Fruit fly (Drosophila melanogaster): ENCODE measurements around the gene CG32262.

Gene CG32262

dm6 chr3L:3785002-3785661, 24.9 kb downstream of the CG32262 start (continued):
- TF ChIP-seq jigr1 (GFP tag; IDR thresholded peaks at IDR 0.05) (peak; percentile 96), CG7987 (GFP tag; optimal IDR thresholded peaks at IDR 0.05) (peak; percentile 58), CG12391 (tag; optimal IDR thresholded peaks at IDR 0.05) (peak; percentile 92), amos (GFP tag; IDR thresholded peaks at IDR 0.05; ENCODE audit: partially characterized antibody) (peak; percentile 23; the same call in 1 of the 2 replicates), caup (GFP tag; optimal IDR thresholded peaks at IDR 0.05; ENCODE audit: severe bottlenecking) (peak; percentile 81), CG14441 (GFP tag; IDR thresholded peaks at IDR 0.05) (peak; percentile 98), pan (optimal IDR thresholded peaks at IDR 0.05) (no peak), pan (GFP tag; optimal IDR thresholded peaks at IDR 0.05 in 1 of 2, IDR thresholded peaks at IDR 0.05 in 1 of 2) (peak in 1 of 2 experiments; percentile 98), CG12104 (GFP tag; optimal IDR thresholded peaks at IDR 0.05) (peak; percentile 57), CkIIα-i1 (GFP tag; IDR thresholded peaks at IDR 0.05) (peak; percentile 89), CG11398 (GFP tag; optimal IDR thresholded peaks at IDR 0.05) (peak; percentile 93), Sry-β (GFP tag; optimal IDR thresholded peaks at IDR 0.05) (no peak), inv (GFP tag; IDR thresholded peaks at IDR 0.05; ENCODE audit: partially characterized antibody) (no peak), Lhr (GFP tag; optimal IDR thresholded peaks at IDR 0.05) (peak; percentile 88), en (GFP tag; optimal IDR thresholded peaks at IDR 0.05) (peak; percentile 93), lilli (GFP tag; optimal IDR thresholded peaks at IDR 0.05) (peak; percentile 95), CG18011 (GFP tag; optimal IDR thresholded peaks at IDR 0.05) (peak; percentile 75), CG31224 (GFP tag; IDR thresholded peaks at IDR 0.05) (peak; percentile 90), hbn (GFP tag; IDR thresholded peaks at IDR 0.05; ENCODE audit: partially characterized antibody) (no peak), CG11085 (GFP tag; IDR thresholded peaks at IDR 0.05) (peak; percentile 88), dysf (GFP tag; IDR thresholded peaks at IDR 0.05) (peak; percentile 96), insv (GFP tag; optimal IDR thresholded peaks at IDR 0.05) (peak; percentile 34 to 35), CG13775 (GFP tag; optimal IDR thresholded peaks at IDR 0.05) (peak; percentile 89), CG3407 (GFP tag; optimal IDR thresholded peaks at IDR 0.05) (peak; percentile 87), CG8944 (GFP tag; optimal IDR thresholded peaks at IDR 0.05) (peak; percentile 95), CG9876 (GFP tag; optimal IDR thresholded peaks at IDR 0.05) (peak; percentile 92), Six4 (GFP tag; optimal IDR thresholded peaks at IDR 0.05) (peak; percentile 87), Atf3 (GFP tag; optimal IDR thresholded peaks at IDR 0.05) (peak; percentile 91), CG4730 (GFP tag; IDR thresholded peaks at IDR 0.05) (peak; percentile 93), bab2 (GFP tag; optimal IDR thresholded peaks at IDR 0.05) (peak; percentile 90), br (optimal IDR thresholded peaks at IDR 0.05) (no peak), MBD-R2 (GFP tag; IDR thresholded peaks at IDR 0.05) (peak; percentile 85), CG18619 (GFP tag; optimal IDR thresholded peaks at IDR 0.05) (peak; percentile 91), Bgb (GFP tag; IDR thresholded peaks at IDR 0.05; ENCODE audit: partially characterized antibody) (peak; percentile 43; the same call in 1 of the 2 replicates), CG4820 (GFP tag; optimal IDR thresholded peaks at IDR 0.05) (peak; percentile 92), h (optimal IDR thresholded peaks at IDR 0.05) (no peak), Optix (GFP tag; IDR thresholded peaks at IDR 0.05) (peak; percentile 98), abd-A (tag; optimal IDR thresholded peaks at IDR 0.05) (peak; percentile 25), CG1603 (tag; optimal IDR thresholded peaks at IDR 0.05) (peak; percentile 98), CG31365 (tag; optimal IDR thresholded peaks at IDR 0.05) (peak; percentile 73), Hsf (GFP tag; optimal IDR thresholded peaks at IDR 0.05) (peak; percentile 95), CG17829 (tag; optimal IDR thresholded peaks at IDR 0.05) (peak; percentile 85), CG10267 (tag; optimal IDR thresholded peaks at IDR 0.05) (peak; percentile 77), ab (GFP tag; optimal IDR thresholded peaks at IDR 0.05) (peak; percentile 94), Max (GFP tag; optimal IDR thresholded peaks at IDR 0.05) (peak; percentile 85), CG8388 (GFP tag; optimal IDR thresholded peaks at IDR 0.05) (peak; percentile 91), H15 (GFP tag; IDR thresholded peaks at IDR 0.05) (peak; percentile 98), sc (optimal IDR thresholded peaks at IDR 0.05) (no peak), sc (GFP tag; optimal IDR thresholded peaks at IDR 0.05) (peak; percentile 93), ro (GFP tag; IDR thresholded peaks at IDR 0.05) (peak; percentile 89), CHES-1-like (GFP tag; optimal IDR thresholded peaks at IDR 0.05) (peak; percentile 93)
